Worm (Caenorhabditis elegans): ENCODE results near the gene twk-22.

- no peak for TF ChIP-seq aly-2 (tag; optimal IDR thresholded peaks at IDR 0.05)
- TF ChIP-seq lin-39 (tag; optimal IDR thresholded peaks at IDR 0.05): no peak
- TF ChIP-seq elt-2 (tag; optimal IDR thresholded peaks at IDR 0.05): peak; percentile 43
- TF ChIP-seq ama-1 (optimal IDR thresholded peaks at IDR 0.05): no peak
- TF ChIP-seq fkh-10 (GFP tag; optimal IDR thresholded peaks at IDR 0.05): no peak
- TF ChIP-seq lin-15B (tag; optimal IDR thresholded peaks at IDR 0.05): no peak
- no peak for TF ChIP-seq nhr-77 (tag; optimal IDR thresholded peaks at IDR 0.05)
- TF ChIP-seq egl-27 (tag; optimal IDR thresholded peaks at IDR 0.05): no peak
- TF ChIP-seq nhr-76 (tag; optimal IDR thresholded peaks at IDR 0.05): no peak
- no peak for TF ChIP-seq snpc-4 (tag; optimal IDR thresholded peaks at IDR 0.05)
- no peak for TF ChIP-seq nfya-1 (tag; optimal IDR thresholded peaks at IDR 0.05; ENCODE audit: insufficient read depth)
- no peak for TF ChIP-seq zag-1 (tag; optimal IDR thresholded peaks at IDR 0.05)
- no peak for TF ChIP-seq ceh-28 (tag; optimal IDR thresholded peaks at IDR 0.05)
Observed at ce11 chrX:16300422-16300821, 5.8 kb upstream of the twk-22 start.

Data from whole organism, L3 larva.